Fruit fly (Drosophila melanogaster): Measurements from ENCODE around the gene CG13364.
A peak's percentile ranks its signal among the peaks of the same experiment; 100 is the strongest.

CG13364 gene

DNA sequence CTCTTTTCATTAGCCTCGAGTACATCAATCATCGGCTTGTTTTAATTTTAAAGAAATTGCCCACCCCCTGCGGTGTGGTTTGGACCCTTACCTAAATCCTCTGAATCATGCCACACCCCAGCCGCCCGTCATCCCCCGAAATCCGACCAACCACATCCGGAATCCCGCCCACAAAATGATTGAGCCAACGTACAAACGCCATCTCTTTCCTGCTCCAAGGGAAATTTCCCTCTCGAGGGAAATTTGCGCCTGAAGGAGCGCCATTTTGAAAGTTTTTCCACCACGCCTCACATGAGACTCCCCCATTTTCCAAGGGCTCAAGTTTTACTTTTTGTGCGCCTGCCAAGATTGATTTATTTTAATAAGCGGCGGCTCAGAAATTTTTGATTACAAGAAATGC lies 15.0 kb downstream of the CG13364 start:
- TF ChIP-seq CG32264 (GFP tag; optimal IDR thresholded peaks at IDR 0.05): no peak
- TF ChIP-seq Jra (GFP tag; optimal IDR thresholded peaks at IDR 0.05): no peak

DNA sequence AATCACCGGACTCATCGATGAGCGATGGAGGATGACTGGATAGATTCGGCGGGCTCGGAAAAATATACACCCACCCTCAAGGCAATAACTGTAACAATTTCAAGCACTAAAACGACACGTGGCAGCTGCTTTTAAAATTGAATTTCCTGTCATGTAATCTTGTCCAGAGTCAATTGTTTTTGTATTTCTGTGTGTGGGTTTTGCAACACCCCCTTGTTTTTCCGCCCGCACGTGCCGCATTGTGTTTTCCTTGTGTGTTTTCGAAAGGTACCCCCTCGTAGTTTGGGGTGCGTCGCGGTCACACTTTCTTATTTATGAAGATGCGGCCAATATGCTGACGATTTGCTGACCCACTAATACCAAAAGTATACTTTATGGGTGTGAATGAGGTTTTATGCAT lies 23.0 kb downstream of the CG13364 start:
- TF ChIP-seq Abd-B (GFP tag; optimal IDR thresholded peaks at IDR 0.05) (no peak), Myc (optimal IDR thresholded peaks at IDR 0.05) (no peak), Vsx2 (GFP tag; optimal IDR thresholded peaks at IDR 0.05; ENCODE audit: partially characterized antibody) (no peak), CrebA (GFP tag; optimal IDR thresholded peaks at IDR 0.05; ENCODE audit: borderline replicate concordance) (no peak)

DNA sequence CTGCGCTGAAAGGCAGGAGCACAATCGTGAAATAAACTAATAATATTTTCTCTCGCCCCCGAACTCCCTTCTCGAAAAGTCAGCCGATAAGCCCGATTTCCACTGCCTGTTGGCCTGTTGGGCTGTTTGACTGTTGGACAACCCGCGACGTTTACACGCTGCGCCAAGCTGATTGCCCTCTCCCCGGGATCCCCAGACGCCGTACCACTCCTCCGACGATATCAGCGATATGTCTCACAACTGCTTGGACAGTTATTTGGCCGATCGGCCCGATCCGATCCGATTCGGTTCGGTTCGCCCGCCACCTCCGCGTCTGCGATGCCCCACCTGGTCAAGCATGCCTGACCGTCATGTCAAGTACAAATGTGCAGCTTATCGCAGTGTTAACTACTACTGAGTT lies 25.3 kb downstream of the CG13364 start:
- TF ChIP-seq fru (GFP tag; optimal IDR thresholded peaks at IDR 0.05) (peak; percentile 14), GATAd (GFP tag; optimal IDR thresholded peaks at IDR 0.05) (no peak), Jra (GFP tag; optimal IDR thresholded peaks at IDR 0.05) (peak; percentile 18), tai (GFP tag; optimal IDR thresholded peaks at IDR 0.05) (no peak), Dif (GFP tag; optimal IDR thresholded peaks at IDR 0.05; ENCODE audit: partially characterized antibody) (no peak), Rel (GFP tag; optimal IDR thresholded peaks at IDR 0.05) (no peak), Rel (tag; optimal IDR thresholded peaks at IDR 0.05) (peak; percentile 22), Hnf4 (GFP tag; optimal IDR thresholded peaks at IDR 0.05) (peak; percentile 21), h (GFP tag; optimal IDR thresholded peaks at IDR 0.05) (peak; percentile 21)

DNA sequence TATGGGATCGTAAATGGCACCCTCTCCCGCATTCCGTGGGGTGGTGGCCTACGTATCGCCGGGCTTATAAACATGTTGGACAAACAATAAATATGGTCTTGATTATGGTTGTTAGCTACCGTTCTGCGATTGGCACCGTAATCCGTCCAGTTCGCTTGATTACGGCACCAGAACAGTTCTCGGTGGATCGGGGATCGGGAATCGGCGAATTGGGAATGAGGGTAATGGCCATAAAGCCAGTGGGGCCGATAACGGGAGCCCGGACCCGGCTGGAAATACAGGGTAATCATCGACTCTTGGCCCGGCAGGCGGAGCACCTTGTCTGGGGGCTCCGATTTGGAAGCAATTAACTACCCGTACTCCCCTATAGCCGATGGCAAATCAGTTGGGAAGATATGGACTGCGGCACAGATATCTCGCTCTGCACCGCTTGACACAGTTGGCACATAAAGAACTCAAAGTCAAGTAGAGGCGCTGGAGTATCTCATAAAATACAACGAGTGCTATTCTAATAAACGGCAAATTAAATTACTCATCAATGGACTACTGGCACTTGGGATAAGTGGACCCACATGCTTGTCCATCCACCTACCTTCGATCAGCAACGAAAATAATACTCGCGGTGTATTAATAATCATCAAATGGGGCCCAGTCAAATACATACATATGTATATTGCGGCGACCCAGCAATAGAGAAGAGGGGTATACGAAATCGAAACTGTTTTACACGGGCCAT lies 26.5 kb downstream of the CG13364 start:
- TF ChIP-seq rgr (GFP tag; optimal IDR thresholded peaks at IDR 0.05): peak; percentile 12
- no peak for TF ChIP-seq Hr83 (GFP tag; optimal IDR thresholded peaks at IDR 0.05; ENCODE audit: poor library complexity, severe bottlenecking)
- no peak for TF ChIP-seq HLH106 (tag; optimal IDR thresholded peaks at IDR 0.05)

DNA sequence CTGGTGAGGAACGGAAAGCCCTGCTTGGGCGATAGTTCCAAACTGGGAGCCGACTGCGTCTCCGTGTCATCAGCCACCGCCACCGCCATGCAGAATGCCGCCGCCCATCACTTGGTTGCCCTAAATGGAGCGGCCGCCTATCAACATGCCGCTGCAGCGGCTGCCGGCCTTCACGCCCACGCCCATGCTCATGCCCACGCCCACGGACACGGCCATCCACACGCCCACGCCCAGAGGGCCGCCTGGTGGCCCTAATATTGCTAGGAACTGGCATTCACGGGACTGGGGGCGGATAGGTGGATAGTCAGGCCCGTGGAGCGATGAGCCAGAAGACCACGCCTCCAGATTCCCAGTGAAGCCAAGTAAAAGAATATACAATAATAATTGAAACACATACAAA lies 27.9 kb downstream of the CG13364 start:
- TF ChIP-seq OdsH (GFP tag; optimal IDR thresholded peaks at IDR 0.05): no peak
- no peak for TF ChIP-seq foxo (GFP tag; optimal IDR thresholded peaks at IDR 0.05)
- no peak for TF ChIP-seq fru (GFP tag; optimal IDR thresholded peaks at IDR 0.05)
- TF ChIP-seq pan (optimal IDR thresholded peaks at IDR 0.05): no peak
- no peak for TF ChIP-seq Dfd (GFP tag; optimal IDR thresholded peaks at IDR 0.05)
- TF ChIP-seq psq (GFP tag; optimal IDR thresholded peaks at IDR 0.05): no peak
- TF ChIP-seq Mio (GFP tag; optimal IDR thresholded peaks at IDR 0.05): no peak
- no peak for TF ChIP-seq woc (GFP tag; optimal IDR thresholded peaks at IDR 0.05)
- no peak for TF ChIP-seq Dif (GFP tag; optimal IDR thresholded peaks at IDR 0.05; ENCODE audit: partially characterized antibody)
- no peak for TF ChIP-seq Myc (optimal IDR thresholded peaks at IDR 0.05)
- no peak for TF ChIP-seq brk (GFP tag; optimal IDR thresholded peaks at IDR 0.05)
- no peak for TF ChIP-seq N (GFP tag; optimal IDR thresholded peaks at IDR 0.05)
- TF ChIP-seq rgr (GFP tag; optimal IDR thresholded peaks at IDR 0.05): no peak
- TF ChIP-seq lola (GFP tag; optimal IDR thresholded peaks at IDR 0.05): no peak

DNA sequence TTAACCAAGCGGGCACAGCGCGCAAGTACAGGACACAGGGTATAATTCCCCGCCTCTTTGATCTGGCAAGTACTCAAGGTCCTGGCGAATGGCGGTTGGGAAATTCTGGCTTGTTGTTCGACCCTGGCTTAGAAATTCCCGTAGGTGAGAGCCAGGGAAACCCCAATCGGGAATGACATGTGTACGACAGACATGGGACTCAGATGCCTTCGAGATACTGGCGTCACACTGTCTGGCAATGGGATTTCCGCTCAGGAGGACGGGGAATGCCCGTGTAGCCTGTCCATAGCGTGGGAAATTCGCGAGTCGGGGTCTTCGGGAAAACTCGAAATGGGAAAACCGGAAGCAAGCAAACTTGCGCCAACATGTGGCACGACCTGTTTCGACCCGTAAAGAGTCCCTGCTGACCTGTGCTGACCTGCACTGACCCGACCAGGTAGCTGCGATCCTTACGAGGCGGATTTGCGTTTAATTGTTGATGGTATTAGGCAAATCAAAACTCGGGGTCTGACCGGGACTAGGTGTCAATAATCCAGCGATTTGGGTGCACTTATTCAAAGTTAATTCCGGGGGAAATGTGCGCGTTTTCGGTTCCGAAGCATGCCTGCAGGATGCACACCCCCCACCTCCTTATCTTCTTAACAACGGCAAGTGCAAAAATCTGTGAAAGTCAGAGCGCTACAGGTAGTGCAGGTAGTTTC lies 32.3 kb downstream of the CG13364 start:
- TF ChIP-seq brk (GFP tag; optimal IDR thresholded peaks at IDR 0.05) (no peak), h (GFP tag; optimal IDR thresholded peaks at IDR 0.05) (no peak), jim (GFP tag; optimal IDR thresholded peaks at IDR 0.05) (no peak), fru (GFP tag; optimal IDR thresholded peaks at IDR 0.05) (no peak), foxo (GFP tag; optimal IDR thresholded peaks at IDR 0.05) (no peak), CG9705 (GFP tag; optimal IDR thresholded peaks at IDR 0.05) (no peak), br (GFP tag; optimal IDR thresholded peaks at IDR 0.05) (no peak), Vsx2 (GFP tag; optimal IDR thresholded peaks at IDR 0.05; ENCODE audit: partially characterized antibody) (no peak), Hr78 (GFP tag; optimal IDR thresholded peaks at IDR 0.05) (no peak), Dif (GFP tag; optimal IDR thresholded peaks at IDR 0.05; ENCODE audit: partially characterized antibody) (no peak), Dfd (GFP tag; optimal IDR thresholded peaks at IDR 0.05) (no peak), Jra (GFP tag; optimal IDR thresholded peaks at IDR 0.05) (no peak), sage (GFP tag; optimal IDR thresholded peaks at IDR 0.05) (no peak)
